Fruit fly (Drosophila melanogaster) whole organism, embryonic: ENCODE data around the gene CHES-1-like.

Experiments
- B-H2 ChIP-seq: fragments of 200-800 bp; sonication (Bioruptor generic); optimal IDR thresholded peaks from 2 replicates; lab custom pipeline; 2018; ENCODE audit warnings: missing biosample characterization, mild to moderate bottlenecking, missing genetic modification characterization
- CG10147 ChIP-seq: fragments of 200-800 bp; sonication (Bioruptor generic); optimal IDR thresholded peaks from 2 replicates; lab custom pipeline; 2019; ENCODE audit warnings: missing biosample characterization, mild to moderate bottlenecking, missing genetic modification characterization, moderate library complexity
- CG12155 ChIP-seq: fragments of 200-800 bp; sonication (Bioruptor generic); optimal IDR thresholded peaks from 3 replicates; lab custom pipeline; 2016; ENCODE audit warnings: missing biosample characterization, missing genetic modification characterization
- CG13775 ChIP-seq: fragments of 200-800 bp; sonication (Bioruptor generic); optimal IDR thresholded peaks from 3 replicates; lab custom pipeline; 2017; ENCODE audit warnings: missing biosample characterization, mild to moderate bottlenecking, missing genetic modification characterization
- CG15514 ChIP-seq: fragments of 200-800 bp; sonication (Bioruptor generic); optimal IDR thresholded peaks from 3 replicates; lab custom pipeline; 2017; ENCODE audit warnings: missing biosample characterization, missing genetic modification characterization, mild to moderate bottlenecking, moderate library complexity, missing genetic modification reagents
- CG17186 ChIP-seq: fragments of 200-800 bp; sonication (Bioruptor generic); optimal IDR thresholded peaks from 3 replicates; lab custom pipeline; 2017; ENCODE audit warnings: missing biosample characterization, missing genetic modification reagents, missing genetic modification characterization
- CG17328 ChIP-seq: fragments of 200-800 bp; sonication (Bioruptor generic); IDR thresholded peaks from 2 replicates; pipeline ENCODE4 v1.3.6; 2022; ENCODE audit warnings: missing biosample characterization, missing genetic modification characterization
- CG17829 ChIP-seq: fragments of 200-800 bp; optimal IDR thresholded peaks from 2 replicates; lab custom pipeline; 2019; ENCODE audit warnings: missing biosample characterization, mild to moderate bottlenecking, missing genetic modification characterization, moderate library complexity
- CG18599 ChIP-seq: fragments of 200-800 bp; sonication (Bioruptor generic); optimal IDR thresholded peaks from 3 replicates; lab custom pipeline; 2017; ENCODE audit warnings: missing biosample characterization, missing genetic modification characterization, mild to moderate bottlenecking, moderate library complexity, missing genetic modification reagents
- CG3281 ChIP-seq: fragments of 200-800 bp; sonication (Bioruptor generic); optimal IDR thresholded peaks from 3 replicates; lab custom pipeline; 2017; ENCODE audit warnings: missing biosample characterization, mild to moderate bottlenecking, missing genetic modification characterization
- CG33213 ChIP-seq: fragments of 200-800 bp; sonication (Bioruptor generic); optimal IDR thresholded peaks from 3 replicates; lab custom pipeline; 2016; ENCODE audit warnings: missing biosample characterization, missing genetic modification characterization
- CG3726 ChIP-seq: fragments of 200-800 bp; sonication (Bioruptor generic); IDR thresholded peaks from 3 replicates; pipeline ENCODE4, ENCODE4 v1.3.6; 2022; ENCODE audit warnings: missing biosample characterization, missing genetic modification characterization
- CG3847 ChIP-seq: fragments of 200-800 bp; sonication (Bioruptor generic); IDR thresholded peaks from 2 replicates; pipeline ENCODE4 v1.3.6; 2022; ENCODE audit warnings: missing biosample characterization, missing genetic modification characterization
- CG4282 ChIP-seq: fragments of 200-800 bp; sonication (Bioruptor generic); optimal IDR thresholded peaks from 2 replicates; lab custom pipeline; 2016; ENCODE audit warnings: missing biosample characterization, missing genetic modification characterization
- CG4820 ChIP-seq: fragments of 200-800 bp; sonication (Bioruptor generic); optimal IDR thresholded peaks from 3 replicates; lab custom pipeline; 2016; ENCODE audit warnings: missing biosample characterization, missing genetic modification characterization
- CG7928 ChIP-seq: fragments of 200-800 bp; sonication (Bioruptor generic); optimal IDR thresholded peaks from 2 replicates; lab custom pipeline; 2017; ENCODE audit warnings: missing biosample characterization, mild to moderate bottlenecking, missing genetic modification characterization
- CG8924 ChIP-seq: fragments of 200-800 bp; optimal IDR thresholded peaks from 3 replicates; lab custom pipeline; 2019; ENCODE audit warnings: missing biosample characterization, mild to moderate bottlenecking, missing genetic modification characterization, moderate library complexity
- CTCF ChIP-seq: fragments of 200-800 bp; sonication (Bioruptor generic); optimal IDR thresholded peaks from 2 replicates; lab custom pipeline; 2017; ENCODE audit warnings: missing biosample characterization, mild to moderate bottlenecking, missing genetic modification characterization, moderate library complexity
- Dad ChIP-seq: fragments of 200-800 bp; sonication (Bioruptor generic); optimal IDR thresholded peaks from 3 replicates; lab custom pipeline; 2016; ENCODE audit warnings: missing biosample characterization, missing genetic modification characterization
- Dek ChIP-seq: fragments of 200-800 bp; sonication (Bioruptor generic); optimal IDR thresholded peaks from 3 replicates; lab custom pipeline; 2019; ENCODE audit warnings: missing biosample characterization, mild to moderate bottlenecking, missing genetic modification characterization, moderate library complexity
- Dref ChIP-seq: fragments of 200-800 bp; sonication (Bioruptor generic); IDR thresholded peaks from 2 replicates; pipeline ENCODE4 v1.3.6; 2022; ENCODE audit warnings: missing biosample characterization, missing genetic modification characterization
- Eip74EF ChIP-seq, 2 experiments: fragments of 200-800 bp in 1 of 2; fragments of >200 bp in 1 of 2; sonication (Bioruptor generic) in 1 of 2; optimal IDR thresholded peaks; 2 replicates each; lab custom pipeline; 2017 to 2019; ENCODE audit warnings: missing biosample characterization in 2 of 2, missing genetic modification characterization in 2 of 2, mild to moderate bottlenecking in 1 of 2, moderate library complexity in 1 of 2
- Ets65A ChIP-seq: fragments of 200-800 bp; sonication (Bioruptor generic); peaks from one replicate; lab custom pipeline; 2016; ENCODE audit warnings: missing biosample characterization, missing genetic modification characterization
- HLH54F ChIP-seq: fragments of 200-800 bp; sonication (Bioruptor generic); optimal IDR thresholded peaks from 3 replicates; lab custom pipeline; 2016; ENCODE audit warnings: missing biosample characterization, missing genetic modification characterization
- Hr39 ChIP-seq: fragments of >200 bp; optimal IDR thresholded peaks from 2 replicates; lab custom pipeline; 2017
- Kr ChIP-seq: fragments of 200-800 bp; sonication (Bioruptor generic); optimal IDR thresholded peaks from 2 replicates; lab custom pipeline; 2017; ENCODE audit warnings: missing biosample characterization, mild to moderate bottlenecking, missing genetic modification characterization
- MBD-R2 ChIP-seq: fragments of 200-800 bp; sonication (Bioruptor generic); IDR thresholded peaks from 2 replicates; pipeline ENCODE4 v1.3.6; 2022; ENCODE audit warnings: missing biosample characterization, missing genetic modification characterization
- MESR4 ChIP-seq: fragments of 200-800 bp; sonication (Bioruptor generic); optimal IDR thresholded peaks from 2 replicates; lab custom pipeline; 2018; ENCODE audit warnings: missing biosample characterization, mild to moderate bottlenecking, missing genetic modification characterization, moderate library complexity
- Pdp1 ChIP-seq, 2 experiments: fragments of 200-800 bp; sonication (Bioruptor generic); optimal IDR thresholded peaks; 3 replicates each; lab custom pipeline; 2016; ENCODE audit warnings: missing biosample characterization in 2 of 2, missing genetic modification characterization in 2 of 2, mild to moderate bottlenecking in 1 of 2, moderate library complexity in 1 of 2
- Rx ChIP-seq: fragments of 200-800 bp; sonication (Bioruptor generic); IDR thresholded peaks from 2 replicates; pipeline ENCODE4 v1.3.6; 2022; ENCODE audit warnings: missing biosample characterization, missing genetic modification characterization
- Spps ChIP-seq: fragments of 200-800 bp; sonication (Bioruptor generic); optimal IDR thresholded peaks from 2 replicates; lab custom pipeline; 2018; ENCODE audit warnings: missing biosample characterization, mild to moderate bottlenecking, missing genetic modification characterization
- Xrp1 ChIP-seq: fragments of 200-800 bp; sonication (Bioruptor generic); IDR thresholded peaks from 2 replicates; pipeline ENCODE4 v1.3.6; 2022; ENCODE audit warnings: missing biosample characterization, missing genetic modification characterization
- ab ChIP-seq: fragments of 200-800 bp; sonication (Bioruptor generic); optimal IDR thresholded peaks from 2 replicates; lab custom pipeline; 2016; ENCODE audit warnings: missing biosample characterization, missing genetic modification characterization
- bowl ChIP-seq: fragments of 200-800 bp; sonication (Bioruptor generic); IDR thresholded peaks from 2 replicates; pipeline ENCODE4 v1.3.6; 2022; ENCODE audit warnings: missing biosample characterization, missing genetic modification characterization
- gfzf ChIP-seq: fragments of 200-800 bp; sonication (Bioruptor generic); optimal IDR thresholded peaks from 2 replicates; lab custom pipeline; 2016; ENCODE audit warnings: missing biosample characterization, mild to moderate bottlenecking, missing genetic modification characterization, moderate library complexity
- grn ChIP-seq: fragments of 200-800 bp; sonication (Bioruptor generic); optimal IDR thresholded peaks from 3 replicates; lab custom pipeline; 2017; ENCODE audit warnings: missing biosample characterization, missing genetic modification characterization
- jing ChIP-seq: fragments of 200-800 bp; sonication (Bioruptor generic); optimal IDR thresholded peaks from 2 replicates; lab custom pipeline; 2018; ENCODE audit warnings: missing biosample characterization, mild to moderate bottlenecking, missing genetic modification characterization
- kah ChIP-seq: fragments of 200-800 bp; sonication (Bioruptor generic); optimal IDR thresholded peaks from 2 replicates; lab custom pipeline; 2018; ENCODE audit warnings: missing biosample characterization, mild to moderate bottlenecking, missing genetic modification characterization
- knrl ChIP-seq: fragments of 200-800 bp; sonication (Bioruptor generic); IDR thresholded peaks from 3 replicates; pipeline ENCODE4 v1.3.6; 2022; ENCODE audit warnings: missing biosample characterization, missing genetic modification characterization; ENCODE audit not compliant: partially characterized antibody
- peb ChIP-seq: fragments of 200-800 bp; sonication (Bioruptor generic); IDR thresholded peaks from 2 replicates; pipeline ENCODE4 v1.3.6; 2022; ENCODE audit warnings: missing biosample characterization, missing genetic modification characterization
- row ChIP-seq: fragments of 200-800 bp; sonication (Bioruptor generic); IDR thresholded peaks from 3 replicates; pipeline ENCODE4 v1.3.6; 2022; ENCODE audit warnings: missing biosample characterization, missing genetic modification characterization
- sens-2 ChIP-seq: fragments of 200-800 bp; sonication (Bioruptor generic); IDR thresholded peaks from 2 replicates; pipeline ENCODE4 v1.3.6; 2022; ENCODE audit warnings: missing biosample characterization, missing genetic modification characterization
- sima ChIP-seq: fragments of 200-800 bp; sonication (Bioruptor generic); optimal IDR thresholded peaks from 2 replicates; lab custom pipeline; 2016; ENCODE audit warnings: missing biosample characterization, missing genetic modification characterization
- so ChIP-seq: fragments of 200-800 bp; sonication (Bioruptor generic); IDR thresholded peaks from 3 replicates; pipeline ENCODE4 v1.3.6; 2022; ENCODE audit warnings: missing biosample characterization, missing genetic modification characterization
- ssp ChIP-seq: fragments of 200-800 bp; sonication (Bioruptor generic); IDR thresholded peaks from 2 replicates; pipeline ENCODE4 v1.3.6; 2022; ENCODE audit warnings: missing biosample characterization, missing genetic modification characterization
- toy ChIP-seq: fragments of 200-800 bp; sonication (Bioruptor generic); IDR thresholded peaks from 2 replicates; pipeline ENCODE4 v1.3.6; 2022; ENCODE audit warnings: missing biosample characterization, missing genetic modification characterization
- trem ChIP-seq: fragments of 200-800 bp; optimal IDR thresholded peaks from 3 replicates; lab custom pipeline; 2019; ENCODE audit warnings: missing biosample characterization, mild to moderate bottlenecking, missing genetic modification characterization, moderate library complexity
- tup ChIP-seq: fragments of 200-800 bp; sonication (Bioruptor generic); optimal IDR thresholded peaks from 2 replicates; lab custom pipeline; 2016; ENCODE audit warnings: missing biosample characterization, mild to moderate bottlenecking, missing genetic modification characterization, moderate library complexity

The CHES-1-like gene

dm6 chrX:7746342-7746741 is 37.2 kb upstream of the CHES-1-like start:
- TF ChIP-seq CG15514 (GFP tag; lab: Kevin White, UChicago) (peak; percentile 74), peb (no peak), Hr39 (lab: Kevin White, UChicago) (peak; percentile 84), row (GFP tag; lab: Robert Waterston, UW) (0 out of 3 replicates have a peak, but pooled peaks have one; percentile 1)

DNA sequence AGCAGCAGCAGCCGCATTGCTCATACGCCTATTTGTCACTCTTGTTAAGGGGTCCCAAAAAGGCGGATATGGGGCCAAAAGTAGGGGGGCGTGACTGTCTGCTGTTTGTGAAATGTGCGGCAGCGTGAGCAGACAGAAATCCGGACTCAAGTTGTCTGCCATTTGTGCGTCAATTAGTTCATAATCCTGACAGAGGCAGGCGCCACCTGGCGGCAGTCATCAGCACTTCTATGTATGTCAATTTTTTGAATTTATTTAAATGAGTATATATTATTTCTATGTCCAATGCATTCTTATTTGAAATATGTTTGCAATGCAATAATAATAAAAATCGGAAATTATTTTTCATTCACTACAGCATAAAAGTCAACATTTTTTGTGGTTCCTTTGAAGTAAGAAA is 34.9 kb upstream of the CHES-1-like start:
- TF ChIP-seq CG12155 (GFP tag; lab: Kevin White, UChicago) (no peak), CG10147 (no peak), CTCF (GFP tag; lab: Kevin White, UChicago) (peak; percentile 66)

- TF ChIP-seq Spps (tag; lab: Kevin White, UChicago) (no peak), CG7928 (GFP tag; lab: Kevin White, UChicago) (peak; percentile 37), Eip74EF (GFP tag; optimal IDR thresholded peaks at IDR 0.05; lab: Kevin White, UChicago) (no peak), gfzf (GFP tag; lab: Kevin White, UChicago) (peak; percentile 94), Rx (GFP tag; lab: Robert Waterston, UW) (no peak), sens-2 (GFP tag; lab: Robert Waterston, UW) (no peak), MESR4 (peak; percentile 71), Dref (GFP tag; lab: Robert Waterston, UW) (peak; percentile 53), CG13775 (GFP tag; lab: Kevin White, UChicago) (no peak), knrl (GFP tag; lab: Robert Waterston, UW) (0 out of 3 replicates have a peak, but pooled peaks have one; percentile 17), jing (GFP tag; lab: Kevin White, UChicago) (no peak), so (no peak), CG3281 (no peak), CG3726 (no peak), kah (GFP tag; lab: Kevin White, UChicago) (no peak), Dek (tag; lab: Kevin White, UChicago) (no peak), tup (GFP tag; lab: Kevin White, UChicago) (no peak), ab (no peak), Dad (GFP tag; lab: Kevin White, UChicago) (no peak), bowl (GFP tag; lab: Robert Waterston, UW) (no peak), trem (tag; lab: Kevin White, UChicago) (peak; percentile 54), CG17186 (GFP tag; lab: Kevin White, UChicago) (peak; percentile 18), Kr (GFP tag; lab: Kevin White, UChicago) (no peak), B-H2 (GFP tag; lab: Kevin White, UChicago) (peak; percentile 1), CG4820 (no peak), MBD-R2 (GFP tag; lab: Robert Waterston, UW) (peak; percentile 57), Pdp1 (GFP tag; optimal IDR thresholded peaks at IDR 0.05; lab: Kevin White, UChicago) (peak in 1 of 2 experiments; percentile 88), sima (no peak), Ets65A (GFP tag; lab: Kevin White, UChicago) (peak; percentile 25), Xrp1 (GFP tag; lab: Robert Waterston, UW) (no peak), CG4282 (GFP tag; lab: Kevin White, UChicago) (no peak), CG17829 (tag; lab: Kevin White, UChicago) (peak; percentile 24), grn (GFP tag; lab: Kevin White, UChicago) (no peak), CG17328 (GFP tag; lab: Robert Waterston, UW) (no peak), CG33213 (GFP tag; lab: Kevin White, UChicago) (peak; percentile 26), ssp (GFP tag; lab: Robert Waterston, UW) (no peak), CG3847 (GFP tag; lab: Robert Waterston, UW) (0 out of 2 replicates have a peak, but pooled peaks have one; percentile 20), HLH54F (GFP tag; lab: Kevin White, UChicago) (no peak), CG18599 (GFP tag; lab: Kevin White, UChicago) (no peak), CG8924 (tag; lab: Kevin White, UChicago) (no peak), toy (no peak)
Measured at dm6 chrX:7737156-7737771, 28.1 kb upstream of the CHES-1-like start.
